Fruit fly (Drosophila melanogaster) Kc167 (cell line): ENCODE results near the gene CG13653.

Experiments used
- h ChIP-seq: fragments of >200 bp; optimal IDR thresholded peaks from 3 replicates; lab custom pipeline; 2018; ENCODE audit warnings: missing external identifiers
- psq ChIP-seq: fragments of >200 bp; optimal IDR thresholded peaks from 2 replicates; lab custom pipeline; 2017; ENCODE audit warnings: missing external identifiers

dm6 chr3R:25239880-25240279, 44.6 kb downstream of the CG13653 start, which contains the start of gene to:
- no peak for TF ChIP-seq psq (lab: Kevin White, UChicago)
- no peak for TF ChIP-seq h (lab: Kevin White, UChicago)
